Worm (Caenorhabditis elegans): ENCODE measurements around the gene pax-2.
A peak's percentile ranks its signal among the peaks of the same experiment; 100 is the strongest.
"Not testable (repeated sequence)": the region's sequence is repeated elsewhere in the genome, so short reads cannot be mapped to it uniquely, and the experiment has no call there.

Gene pax-2

DNA sequence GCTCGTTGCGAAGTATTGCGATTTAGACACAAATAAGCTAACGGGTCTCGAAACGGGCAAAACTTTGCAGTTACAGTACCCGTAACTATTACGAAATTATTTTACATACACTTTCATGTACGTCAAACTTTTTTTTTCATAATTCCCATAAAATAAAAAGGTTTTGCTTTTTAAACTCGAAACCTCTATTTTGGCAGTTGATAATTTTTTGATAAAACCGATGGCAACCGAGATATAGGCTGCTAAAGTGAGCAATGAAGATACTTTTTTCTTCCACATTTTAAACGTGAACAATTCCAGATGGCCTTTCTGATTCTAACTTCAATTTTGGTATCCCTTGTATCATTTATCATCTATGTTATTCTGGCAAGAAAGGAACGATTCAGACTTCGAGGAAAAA lies 7.0 kb downstream of the pax-2 start, which contains the start of gene cyp-25A6:
cyp-25A6 (plus strand) TSS at position 301 of the 400 bp plus-strand sequence.
- TF ChIP-seq ceh-16 (tag; optimal IDR thresholded peaks at IDR 0.05); unc-62 (GFP tag; optimal IDR thresholded peaks at IDR 0.05); nhr-12 (tag; optimal IDR thresholded peaks at IDR 0.05): not testable (repeated sequence)

DNA sequence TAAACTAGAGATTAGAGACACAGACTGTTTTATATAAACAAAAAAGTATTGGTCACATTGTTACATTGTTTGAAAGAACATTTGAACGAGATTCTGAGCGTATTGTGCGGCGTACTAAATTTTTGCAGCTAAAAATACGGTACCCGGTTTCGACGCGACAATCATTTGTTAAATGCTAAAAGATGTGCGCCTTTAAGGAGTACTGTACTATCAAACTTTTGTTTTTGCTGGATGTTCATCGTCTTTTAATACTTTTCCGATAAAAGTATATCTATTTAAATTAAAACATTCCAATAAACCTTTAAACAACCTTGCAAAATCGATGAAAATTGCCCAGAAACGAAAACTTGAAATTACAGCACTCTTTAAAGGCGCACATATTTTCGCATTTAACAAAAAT lies 7.4 kb downstream of the pax-2 start, which contains the start of gene K06B9.6:
K06B9.6 (minus strand) TSS at position 101 of the 400 bp plus-strand sequence.
- not testable (repeated sequence) for TF ChIP-seq lsy-12, nhr-76, aly-2 (tag; optimal IDR thresholded peaks at IDR 0.05)

DNA sequence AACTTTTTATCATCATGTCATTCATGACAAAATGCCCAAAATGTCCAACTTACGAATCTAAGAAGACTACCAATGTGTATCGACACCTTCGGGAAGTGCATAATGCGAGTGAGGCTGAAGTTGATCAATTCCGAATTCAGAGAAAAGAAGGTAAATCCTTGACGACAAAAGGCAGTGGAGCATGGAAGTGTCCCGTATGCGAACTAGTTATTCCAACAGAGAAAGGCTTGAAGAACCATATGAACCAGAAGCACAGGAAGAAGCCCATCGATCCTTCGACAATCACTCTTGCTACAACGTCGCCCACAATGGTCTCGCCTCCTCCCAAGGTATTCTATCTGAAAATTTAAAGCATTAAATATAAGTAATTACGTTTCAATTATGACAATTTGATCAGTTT lies 18.1 kb downstream of the pax-2 start, which contains the start of gene K08D10.11:
K08D10.11 (minus strand) TSS at position 101 of the 400 bp plus-strand sequence.
- TF ChIP-seq jun-1, R02D3.7, lsy-12 (tag; optimal IDR thresholded peaks at IDR 0.05): not testable (repeated sequence)

- TF ChIP-seq lin-15B (tag; optimal IDR thresholded peaks at IDR 0.05) (peak; percentile 61), nhr-43 (tag; optimal IDR thresholded peaks at IDR 0.05; ENCODE audit: poor library complexity, severe bottlenecking) (peak; percentile 11)
Measured at ce11 chrIV:4184767-4185166, 19.4 kb downstream of the pax-2 start.

- TF ChIP-seq unc-62 (GFP tag; optimal IDR thresholded peaks at IDR 0.05) (no peak), lin-39 (tag; optimal IDR thresholded peaks at IDR 0.05) (no peak), nhr-11 (tag; optimal IDR thresholded peaks at IDR 0.05) (no peak)
Measured at ce11 chrIV:4178424-4178823, 25.8 kb downstream of the pax-2 start, which contains the start of gene tsen-34. Gene tsen-34 (plus strand): TSS chrIV:4178457.

ce11 chrIV:4177560-4177959 lies 26.6 kb downstream of the pax-2 start:
- no peak for TF ChIP-seq ztf-4 (tag; optimal IDR thresholded peaks at IDR 0.05)
- peak; percentile 19 for TF ChIP-seq lin-15B (tag; optimal IDR thresholded peaks at IDR 0.05)

- no peak for TF ChIP-seq ceh-16 (tag; optimal IDR thresholded peaks at IDR 0.05)
- no peak for TF ChIP-seq nhr-28 (tag; optimal IDR thresholded peaks at IDR 0.05)
- TF ChIP-seq nhr-77 (tag; optimal IDR thresholded peaks at IDR 0.05): no peak
Measured at ce11 chrIV:4176659-4177058, 27.5 kb downstream of the pax-2 start.

ce11 chrIV:4176088-4176487 lies 28.1 kb downstream of the pax-2 start, which contains the start of gene dnj-15:
Gene dnj-15 (plus strand): TSS chrIV:4176388.
- TF ChIP-seq lsy-12 (tag; optimal IDR thresholded peaks at IDR 0.05) (no peak), nhr-76 (tag; optimal IDR thresholded peaks at IDR 0.05) (no peak)

ce11 chrIV:4173789-4174188 lies 30.4 kb downstream of the pax-2 start, which contains the start of gene rnp-3:
Gene rnp-3 (plus strand): TSS chrIV:4174089.
- TF ChIP-seq ceh-82 (tag; optimal IDR thresholded peaks at IDR 0.05) (no peak), pqm-1 (tag; optimal IDR thresholded peaks at IDR 0.05) (no peak), ceh-28 (tag; optimal IDR thresholded peaks at IDR 0.05) (no peak), daf-12 (tag; optimal IDR thresholded peaks at IDR 0.05) (no peak), elt-2 (tag; optimal IDR thresholded peaks at IDR 0.05) (no peak), nhr-43 (tag; optimal IDR thresholded peaks at IDR 0.05; ENCODE audit: poor library complexity, severe bottlenecking) (no peak), nhr-76 (tag; optimal IDR thresholded peaks at IDR 0.05) (no peak), elt-3 (tag; optimal IDR thresholded peaks at IDR 0.05) (no peak), nhr-77 (tag; optimal IDR thresholded peaks at IDR 0.05) (no peak), R02D3.7 (tag; optimal IDR thresholded peaks at IDR 0.05) (no peak), eor-1 (tag; optimal IDR thresholded peaks at IDR 0.05) (no peak), ama-1 (optimal IDR thresholded peaks at IDR 0.05) (no peak), hmg-11 (tag; optimal IDR thresholded peaks at IDR 0.05) (no peak), jun-1 (tag; optimal IDR thresholded peaks at IDR 0.05) (no peak), nhr-67 (tag; optimal IDR thresholded peaks at IDR 0.05) (no peak), unc-39 (tag; optimal IDR thresholded peaks at IDR 0.05) (no peak), nhr-28 (tag; optimal IDR thresholded peaks at IDR 0.05) (no peak), snpc-4 (tag; optimal IDR thresholded peaks at IDR 0.05) (no peak), lin-39 (tag; optimal IDR thresholded peaks at IDR 0.05) (no peak)

Measured in whole organism, L3 larva.